Worm (Caenorhabditis elegans): ENCODE results near the gene C03H5.5.

DNA sequence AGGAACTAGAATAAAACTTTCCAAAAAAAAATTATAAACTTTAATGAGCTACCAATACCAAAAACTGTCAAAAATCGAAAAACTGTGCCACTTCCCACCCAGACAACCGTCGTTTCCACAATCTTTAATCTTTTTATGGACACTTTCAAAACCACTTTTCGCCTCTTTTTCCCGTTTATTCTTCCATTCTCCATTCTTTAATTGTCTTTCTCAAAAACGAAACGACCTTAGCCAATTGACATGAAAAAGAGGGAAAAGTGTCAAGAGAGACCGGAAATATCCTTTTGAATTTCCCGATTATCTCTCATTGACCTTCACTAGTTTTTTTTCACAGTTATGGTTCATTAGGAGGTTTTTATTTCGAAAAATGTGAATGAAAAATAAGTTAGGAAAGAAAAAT lies 13.6 kb downstream of the C03H5.5 start:
- TF ChIP-seq ceh-45 (GFP tag; IDR thresholded peaks at IDR 0.05) (no peak), ets-4 (tag; optimal IDR thresholded peaks at IDR 0.05) (no peak), ceh-31 (tag; optimal IDR thresholded peaks at IDR 0.05) (no peak), ceh-14 (tag; optimal IDR thresholded peaks at IDR 0.05) (no peak), ama-1 (optimal IDR thresholded peaks at IDR 0.05) (no peak), ceh-9 (tag; optimal IDR thresholded peaks at IDR 0.05) (no peak), unc-55 (GFP tag; optimal IDR thresholded peaks at IDR 0.05) (no peak)
